Worm (Caenorhabditis elegans) whole organism, L1 larva: ENCODE measurements around the gene F20G2.6.

Experiments
- C04F5.9 ChIP-seq: sonication (generic microtip); optimal IDR thresholded peaks from 2 replicates; lab custom pipeline; 2016; ENCODE audit warnings: missing genetic modification characterization, missing compliant biosample characterization
- C16A3.4 ChIP-seq: fragments of 150-350 bp; optimal IDR thresholded peaks from 2 replicates; lab custom pipeline; 2014; ENCODE audit warnings: missing biosample characterization, missing genetic modification characterization
- F16B12.6 ChIP-seq: fragments of 150-350 bp; optimal IDR thresholded peaks from 2 replicates; lab custom pipeline; 2014; ENCODE audit warnings: missing biosample characterization, missing genetic modification characterization
- aha-1 ChIP-seq: fragments of 150-350 bp; optimal IDR thresholded peaks from 2 replicates; lab custom pipeline; 2014; ENCODE audit warnings: missing biosample characterization, missing genetic modification characterization
- aly-2 ChIP-seq: fragments of 150-350 bp; optimal IDR thresholded peaks from 2 replicates; lab custom pipeline; 2014; ENCODE audit warnings: missing biosample characterization, missing genetic modification characterization
- blmp-1 ChIP-seq: fragments of 150-350 bp; optimal IDR thresholded peaks from 2 replicates; lab custom pipeline; 2014; ENCODE audit warnings: missing biosample characterization, missing genetic modification characterization
- ceh-82 ChIP-seq, 3 experiments: fragments of 150-350 bp in 1 of 3; sonication (generic microtip) in 2 of 3; optimal IDR thresholded peaks; 2 replicates each; lab custom pipeline; 2014 to 2017; ENCODE audit warnings: missing biosample characterization in 3 of 3, missing genetic modification characterization in 3 of 3
- ceh-90 ChIP-seq: sonication (generic microtip); optimal IDR thresholded peaks from 2 replicates; lab custom pipeline; 2016; ENCODE audit warnings: missing genetic modification characterization, missing compliant biosample characterization
- ces-1 ChIP-seq: fragments of 150-350 bp; optimal IDR thresholded peaks from 2 replicates; lab custom pipeline; 2014; ENCODE audit warnings: missing biosample characterization, missing genetic modification reagents, missing genetic modification characterization
- dsc-1 ChIP-seq: sonication (generic microtip); optimal IDR thresholded peaks from 2 replicates; lab custom pipeline; 2016; ENCODE audit warnings: mild to moderate bottlenecking, missing genetic modification characterization, missing compliant biosample characterization
- efl-1 ChIP-seq, 4 experiments: fragments of 150-350 bp; optimal IDR thresholded peaks in 3 of 4; peaks in 1 of 4; 1 replicate in 1 of 4; 2 replicates in 3 of 4; lab custom pipeline; 2014; ENCODE audit warnings: missing biosample characterization in 2 of 4, missing genetic modification characterization in 2 of 4, missing genetic modification reagents in 2 of 4
- egl-13 ChIP-seq: sonication (generic microtip); optimal IDR thresholded peaks from 2 replicates; lab custom pipeline; 2016; ENCODE audit warnings: missing genotype, missing genetic modification reagents, missing genetic modification characterization, missing compliant biosample characterization
- egl-27 ChIP-seq, 2 experiments: fragments of 150-350 bp in 1 of 2; sonication (generic microtip); optimal IDR thresholded peaks; 3 replicates each; lab custom pipeline; 2017 to 2018; ENCODE audit warnings: missing biosample characterization in 2 of 2, missing genetic modification characterization in 2 of 2, missing genetic modification reagents in 2 of 2
- elt-2 ChIP-seq: sonication (generic microtip); optimal IDR thresholded peaks from 2 replicates; lab custom pipeline; 2016; ENCODE audit warnings: missing genetic modification characterization, mild to moderate bottlenecking, inconsistent platforms, missing compliant biosample characterization, missing genetic modification reagents
- elt-3 ChIP-seq, 6 experiments: fragments of 150-350 bp in 1 of 6; sonication (generic microtip); optimal IDR thresholded peaks; 2 replicates each; lab custom pipeline; 2017 to 2018; ENCODE audit warnings: missing biosample characterization in 6 of 6, missing genetic modification characterization in 6 of 6, inconsistent platforms in 1 of 6
- ets-5 ChIP-seq: fragments of 200-800 bp; sonication (Bioruptor generic); IDR thresholded peaks from 2 replicates; pipeline ENCODE4 v1.3.6; 2022; ENCODE audit warnings: missing genetic modification characterization, missing compliant biosample characterization
- fkh-10 ChIP-seq: sonication (generic microtip); optimal IDR thresholded peaks from 2 replicates; lab custom pipeline; 2017; ENCODE audit warnings: missing biosample characterization, missing genetic modification reagents, missing genetic modification characterization
- fos-1 ChIP-seq: fragments of 150-350 bp; optimal IDR thresholded peaks from 2 replicates; lab custom pipeline; 2014; ENCODE audit warnings: missing biosample characterization, missing genetic modification characterization
- irx-1 ChIP-seq: sonication (generic microtip); optimal IDR thresholded peaks from 2 replicates; lab custom pipeline; 2016; ENCODE audit warnings: missing genetic modification characterization, missing compliant biosample characterization
- jun-1 ChIP-seq: fragments of 150-350 bp; optimal IDR thresholded peaks from 2 replicates; lab custom pipeline; 2014; ENCODE audit warnings: missing biosample characterization, missing genetic modification reagents, missing genetic modification characterization
- lin-14 ChIP-seq: fragments of 200-800 bp; sonication (Bioruptor generic); optimal IDR thresholded peaks from 2 replicates; lab custom pipeline; 2018; ENCODE audit warnings: mild to moderate bottlenecking, missing genetic modification characterization, moderate library complexity, missing compliant biosample characterization
- lin-15B ChIP-seq: fragments of 150-350 bp; sonication (generic microtip); optimal IDR thresholded peaks from 3 replicates; lab custom pipeline; 2014; ENCODE audit warnings: missing biosample characterization, missing genetic modification characterization
- mab-9 ChIP-seq: fragments of 200-800 bp; sonication (Bioruptor generic); IDR thresholded peaks from 2 replicates; pipeline ENCODE4 v1.3.6; 2022; ENCODE audit warnings: missing genetic modification reagents, missing genetic modification characterization, missing compliant biosample characterization
- nhr-12 ChIP-seq: sonication (generic microtip); optimal IDR thresholded peaks from 2 replicates; lab custom pipeline; 2017; ENCODE audit warnings: missing biosample characterization, missing genetic modification characterization
- nhr-20 ChIP-seq: sonication (generic microtip); optimal IDR thresholded peaks from 2 replicates; lab custom pipeline; 2016; ENCODE audit warnings: mild to moderate bottlenecking, missing genetic modification characterization, missing compliant biosample characterization
- nhr-28 ChIP-seq: fragments of 150-350 bp; optimal IDR thresholded peaks from 2 replicates; lab custom pipeline; 2014; ENCODE audit warnings: missing biosample characterization, missing genetic modification characterization
- nhr-71 ChIP-seq: sonication (generic microtip); optimal IDR thresholded peaks from 2 replicates; lab custom pipeline; 2016; ENCODE audit warnings: mild to moderate bottlenecking, missing genetic modification characterization, moderate library complexity, missing compliant biosample characterization
- nhr-76 ChIP-seq: sonication (generic microtip); optimal IDR thresholded peaks from 2 replicates; lab custom pipeline; 2017; ENCODE audit warnings: missing biosample characterization, missing genetic modification characterization
- nhr-77 ChIP-seq: fragments of 150-350 bp; optimal IDR thresholded peaks from 2 replicates; lab custom pipeline; 2014; ENCODE audit warnings: missing biosample characterization, missing genetic modification characterization
- nhr-90 ChIP-seq: sonication (generic microtip); optimal IDR thresholded peaks from 2 replicates; lab custom pipeline; 2016; ENCODE audit warnings: mild to moderate bottlenecking, missing genetic modification characterization, missing compliant biosample characterization; ENCODE audit not compliant: poor library complexity
- pag-3 ChIP-seq: sonication (generic microtip); optimal IDR thresholded peaks from 2 replicates; lab custom pipeline; 2017; ENCODE audit warnings: missing genetic modification characterization, mild to moderate bottlenecking, missing compliant biosample characterization, antibody characterized with exemption, borderline replicate concordance; ENCODE audit not compliant: insufficient read depth
- pax-3 ChIP-seq: fragments of 200-800 bp; sonication (Bioruptor generic); optimal IDR thresholded peaks from 2 replicates; lab custom pipeline; 2018; ENCODE audit warnings: mild to moderate bottlenecking, missing genetic modification characterization, moderate library complexity, missing compliant biosample characterization
- pqm-1 ChIP-seq: sonication (generic microtip); optimal IDR thresholded peaks from 3 replicates; lab custom pipeline; 2017; ENCODE audit warnings: missing biosample characterization, missing genetic modification characterization
- rnt-1 ChIP-seq: sonication (generic microtip); optimal IDR thresholded peaks from 2 replicates; lab custom pipeline; 2016; ENCODE audit warnings: mild to moderate bottlenecking, missing genetic modification characterization, moderate library complexity, missing compliant biosample characterization
- skn-1 ChIP-seq: fragments of 150-350 bp; optimal IDR thresholded peaks from 2 replicates; lab custom pipeline; 2014; ENCODE audit warnings: missing biosample characterization, missing genetic modification characterization
- snpc-4 ChIP-seq: fragments of 150-350 bp; optimal IDR thresholded peaks from 2 replicates; lab custom pipeline; 2014; ENCODE audit warnings: missing biosample characterization, missing genetic modification characterization
- snu-23 ChIP-seq: sonication (generic microtip); optimal IDR thresholded peaks from 2 replicates; lab custom pipeline; 2016; ENCODE audit warnings: missing genetic modification characterization, missing compliant biosample characterization
- sox-4 ChIP-seq: sonication (generic microtip); optimal IDR thresholded peaks from 2 replicates; lab custom pipeline; 2016; ENCODE audit warnings: missing genetic modification characterization, missing compliant biosample characterization
- swsn-7 ChIP-seq: sonication (generic microtip); optimal IDR thresholded peaks from 2 replicates; lab custom pipeline; 2016; ENCODE audit warnings: missing genetic modification characterization, missing compliant biosample characterization
- tbx-2 ChIP-seq: sonication (generic microtip); optimal IDR thresholded peaks from 2 replicates; lab custom pipeline; 2016; ENCODE audit warnings: missing genetic modification characterization, missing compliant biosample characterization
- tlp-1 ChIP-seq: fragments of 150-350 bp; optimal IDR thresholded peaks from 2 replicates; lab custom pipeline; 2014; ENCODE audit warnings: missing biosample characterization, missing genetic modification characterization
- unc-30 ChIP-seq: sonication (generic microtip); optimal IDR thresholded peaks from 2 replicates; lab custom pipeline; 2017; ENCODE audit warnings: missing biosample characterization, missing genetic modification characterization
- unc-86 ChIP-seq: sonication (generic microtip); optimal IDR thresholded peaks from 2 replicates; lab custom pipeline; 2016; ENCODE audit warnings: missing genetic modification characterization, missing compliant biosample characterization
- vab-15 ChIP-seq: sonication (generic microtip); optimal IDR thresholded peaks from 2 replicates; lab custom pipeline; 2017; ENCODE audit warnings: missing genotype, mild to moderate bottlenecking, missing genetic modification characterization, missing compliant biosample characterization
- ztf-11 ChIP-seq, 2 experiments: sonication (generic microtip); optimal IDR thresholded peaks; 2 replicates each; lab custom pipeline; 2016 to 2017; ENCODE audit warnings: missing genetic modification characterization in 2 of 2, missing biosample characterization in 1 of 2, missing compliant biosample characterization in 1 of 2

The F20G2.6 gene

ce11 chrV:13808462-13808867 lies 45.6 kb downstream of the F20G2.6 start (continued):
- TF ChIP-seq aly-2 (no peak), rnt-1 (tag; lab: Kevin White, UChicago) (peak; percentile 63), C16A3.4 (tag; lab: Kevin White, UChicago) (peak; percentile 51), irx-1 (tag; lab: Kevin White, UChicago) (no peak), blmp-1 (tag; lab: Kevin White, UChicago) (peak; percentile 64), lin-14 (GFP tag; lab: Kevin White, UChicago) (peak; percentile 93), swsn-7 (tag; lab: Kevin White, UChicago) (peak; percentile 52), vab-15 (tag; lab: Kevin White, UChicago) (no peak), sox-4 (tag; lab: Kevin White, UChicago) (no peak), aha-1 (tag; lab: Kevin White, UChicago) (no peak), nhr-77 (tag; lab: Kevin White, UChicago) (peak; percentile 47), tlp-1 (tag; lab: Kevin White, UChicago) (no peak), lin-15B (tag; lab: Kevin White, UChicago) (no peak), pqm-1 (no peak), ztf-11 (tag; optimal IDR thresholded peaks at IDR 0.05; lab: Kevin White, UChicago) (no peak), ceh-82 (tag; optimal IDR thresholded peaks at IDR 0.05; lab: Kevin White, UChicago) (peak; percentile 8 to 71 (median 45)), efl-1 (optimal IDR thresholded peaks at IDR 0.05; lab: Kevin White, UChicago) (peak; percentile 55 to 77), efl-1 (GFP tag; optimal IDR thresholded peaks at IDR 0.05 in 1 of 2; lab: Kevin White, UChicago) (peak; percentile 14 to 93), nhr-71 (tag; lab: Kevin White, UChicago) (peak; percentile 74), unc-30 (tag; lab: Kevin White, UChicago) (no peak), mab-9 (GFP tag; lab: Robert Waterston, UW) (no peak), C04F5.9 (tag; lab: Kevin White, UChicago) (no peak), nhr-90 (tag; lab: Kevin White, UChicago) (no peak), skn-1 (tag; lab: Kevin White, UChicago) (peak; percentile 8), ces-1 (no peak), dsc-1 (peak; percentile 14), pag-3 (no peak), F16B12.6 (tag; lab: Kevin White, UChicago) (no peak), egl-27 (tag; optimal IDR thresholded peaks at IDR 0.05; lab: Kevin White, UChicago) (no peak), nhr-76 (tag; lab: Kevin White, UChicago) (no peak), pax-3 (tag; lab: Kevin White, UChicago) (no peak), snu-23 (GFP tag; lab: Kevin White, UChicago) (peak; percentile 78), ets-5 (GFP tag; lab: Robert Waterston, UW) (no peak)

- TF ChIP-seq efl-1 (optimal IDR thresholded peaks at IDR 0.05; lab: Kevin White, UChicago) (no peak), efl-1 (GFP tag; optimal IDR thresholded peaks at IDR 0.05 in 1 of 2; lab: Kevin White, UChicago) (peak in 1 of 2 experiments; percentile 46), blmp-1 (tag; lab: Kevin White, UChicago) (no peak), elt-3 (tag; optimal IDR thresholded peaks at IDR 0.05; lab: Kevin White, UChicago) (no peak), lin-14 (GFP tag; lab: Kevin White, UChicago) (peak; percentile 48), tbx-2 (tag; lab: Kevin White, UChicago) (no peak), fos-1 (tag; lab: Kevin White, UChicago) (no peak), jun-1 (tag; lab: Kevin White, UChicago) (no peak), elt-2 (no peak)
Observed at ce11 chrV:13812330-13812729, 49.5 kb downstream of the F20G2.6 start.

ce11 chrV:13812931-13813330 lies 50.1 kb downstream of the F20G2.6 start, which contains the start of gene ceh-24:
TSS of gene ceh-24 (plus strand) at chrV:13813231.
- no peak for TF ChIP-seq nhr-71 (tag; lab: Kevin White, UChicago)
- TF ChIP-seq egl-13 (tag; lab: Kevin White, UChicago): no peak
- no peak for TF ChIP-seq unc-30 (tag; lab: Kevin White, UChicago)
- TF ChIP-seq nhr-28: no peak
- TF ChIP-seq tbx-2 (tag; lab: Kevin White, UChicago): no peak
- no peak for TF ChIP-seq nhr-12 (tag; lab: Kevin White, UChicago)
- no peak for TF ChIP-seq elt-2
- no peak for TF ChIP-seq unc-86 (tag; lab: Kevin White, UChicago)
- no peak for TF ChIP-seq nhr-20 (tag; lab: Kevin White, UChicago)
- no peak for TF ChIP-seq fkh-10
- TF ChIP-seq ceh-90: no peak
- TF ChIP-seq snpc-4: no peak
